Fruit fly (Drosophila melanogaster) whole organism, embryonic: Measurements from ENCODE around the gene CG8675.
A peak's percentile ranks its signal among the peaks of the same experiment; 100 is the strongest.

Experiments
- ATbp ChIP-seq: fragments of 200-800 bp; sonication (Bioruptor generic); optimal IDR thresholded peaks from 2 replicates; lab custom pipeline; 2017; ENCODE audit warnings: missing biosample characterization, mild to moderate bottlenecking, missing genetic modification characterization, missing genetic modification reagents
- Bgb ChIP-seq: fragments of 200-800 bp; sonication (Bioruptor generic); IDR thresholded peaks from 2 replicates; pipeline ENCODE4 v1.3.6; 2022; ENCODE audit warnings: missing biosample characterization, missing genetic modification characterization; ENCODE audit not compliant: partially characterized antibody
- Blimp-1 ChIP-seq: fragments of 200-800 bp; sonication (Bioruptor generic); optimal IDR thresholded peaks from 3 replicates; lab custom pipeline; 2018; ENCODE audit warnings: missing biosample characterization, missing genetic modification characterization, mild to moderate bottlenecking, moderate library complexity, missing genetic modification reagents
- Bteb2 ChIP-seq: fragments of 200-800 bp; sonication (Bioruptor generic); optimal IDR thresholded peaks from 2 replicates; lab custom pipeline; 2016; ENCODE audit warnings: missing biosample characterization, missing genetic modification characterization
- CG10321 ChIP-seq: fragments of 200-800 bp; sonication (Bioruptor generic); IDR thresholded peaks from 2 replicates; pipeline ENCODE4 v1.3.6; 2022; ENCODE audit warnings: missing biosample characterization, missing genetic modification characterization
- CG11093 ChIP-seq: fragments of 200-800 bp; sonication (Bioruptor generic); IDR thresholded peaks from 3 replicates; pipeline ENCODE4 v1.3.6; 2022; ENCODE audit warnings: missing biosample characterization, missing genetic modification characterization
- CG13424 ChIP-seq: fragments of 200-800 bp; sonication (Bioruptor generic); optimal IDR thresholded peaks from 2 replicates; lab custom pipeline; 2019; ENCODE audit warnings: missing biosample characterization, mild to moderate bottlenecking, missing genetic modification characterization, moderate library complexity
- CG13624 ChIP-seq: fragments of 200-800 bp; sonication (Bioruptor generic); optimal IDR thresholded peaks from 2 replicates; lab custom pipeline; 2016; ENCODE audit warnings: missing biosample characterization, missing genetic modification characterization
- CG1832 ChIP-seq: fragments of 200-800 bp; sonication (Bioruptor generic); optimal IDR thresholded peaks from 2 replicates; lab custom pipeline; 2017; ENCODE audit warnings: missing biosample characterization, mild to moderate bottlenecking, missing genetic modification characterization, inconsistent platforms
- CG2120 ChIP-seq: fragments of 200-800 bp; sonication (Bioruptor generic); optimal IDR thresholded peaks from 3 replicates; lab custom pipeline; 2016; ENCODE audit warnings: missing biosample characterization, missing genetic modification characterization
- CG2678 ChIP-seq: fragments of 200-800 bp; sonication (Bioruptor generic); optimal IDR thresholded peaks from 3 replicates; lab custom pipeline; 2019; ENCODE audit warnings: missing biosample characterization, mild to moderate bottlenecking, missing genetic modification characterization, moderate library complexity
- CG31224 ChIP-seq: fragments of 200-800 bp; sonication (Bioruptor generic); IDR thresholded peaks from 2 replicates; pipeline ENCODE4 v1.3.6; 2022; ENCODE audit warnings: missing biosample characterization, missing genetic modification characterization
- CG4707 ChIP-seq: fragments of 200-800 bp; sonication (Bioruptor generic); optimal IDR thresholded peaks from 2 replicates; lab custom pipeline; 2018; ENCODE audit warnings: missing biosample characterization, mild to moderate bottlenecking, missing genetic modification characterization, moderate library complexity
- CG4730 ChIP-seq: fragments of 200-800 bp; sonication (Bioruptor generic); IDR thresholded peaks from 2 replicates; pipeline ENCODE4 v1.3.6; 2022; ENCODE audit warnings: missing biosample characterization, missing genetic modification characterization
- CG5180 ChIP-seq: fragments of 200-800 bp; sonication (Bioruptor generic); optimal IDR thresholded peaks from 3 replicates; lab custom pipeline; 2017; ENCODE audit warnings: missing biosample characterization, missing genetic modification characterization, mild to moderate bottlenecking, moderate library complexity, missing genetic modification reagents
- CG6654 ChIP-seq: fragments of 200-800 bp; sonication (Bioruptor generic); optimal IDR thresholded peaks from 2 replicates; lab custom pipeline; 2017; ENCODE audit warnings: missing biosample characterization, mild to moderate bottlenecking, missing genetic modification characterization
- CG6813 ChIP-seq: fragments of 200-800 bp; sonication (Bioruptor generic); optimal IDR thresholded peaks from 2 replicates; lab custom pipeline; 2017; ENCODE audit warnings: missing biosample characterization, missing genetic modification characterization, mild to moderate bottlenecking, moderate library complexity, missing genetic modification reagents
- CG8290 ChIP-seq, 3 experiments: fragments of 200-800 bp; sonication (Bioruptor generic); optimal IDR thresholded peaks; 2 replicates each; lab custom pipeline; 2016 to 2019; ENCODE audit warnings: missing biosample characterization in 3 of 3, missing genetic modification characterization in 3 of 3, mild to moderate bottlenecking in 2 of 3, moderate library complexity in 1 of 3
- CG9876 ChIP-seq: fragments of 200-800 bp; sonication (Bioruptor generic); optimal IDR thresholded peaks from 2 replicates; lab custom pipeline; 2016; ENCODE audit warnings: missing biosample characterization, missing genetic modification characterization
- H2.0 ChIP-seq: fragments of 200-800 bp; sonication (Bioruptor generic); IDR thresholded peaks from 2 replicates; pipeline ENCODE4 v1.3.6; 2022; ENCODE audit warnings: missing biosample characterization, missing genetic modification characterization
- HLH4C ChIP-seq: fragments of 200-800 bp; sonication (Bioruptor generic); IDR thresholded peaks from 3 replicates; pipeline ENCODE4 v1.3.6; 2022; ENCODE audit warnings: missing biosample characterization, missing genetic modification characterization; ENCODE audit not compliant: partially characterized antibody
- Hr3 ChIP-seq: fragments of 200-800 bp; sonication (Bioruptor generic); optimal IDR thresholded peaks from 3 replicates; lab custom pipeline; 2016; ENCODE audit warnings: missing biosample characterization, missing genetic modification characterization
- Myb ChIP-seq: fragments of 200-800 bp; sonication (Bioruptor generic); optimal IDR thresholded peaks from 2 replicates; lab custom pipeline; 2016; ENCODE audit warnings: missing biosample characterization, missing genetic modification characterization
- NC2β ChIP-seq: fragments of 200-800 bp; sonication (Bioruptor generic); optimal IDR thresholded peaks from 2 replicates; lab custom pipeline; 2016; ENCODE audit warnings: missing biosample characterization, missing genetic modification characterization
- NK7.1 ChIP-seq: fragments of 200-800 bp; sonication (Bioruptor generic); optimal IDR thresholded peaks from 3 replicates; lab custom pipeline; 2016; ENCODE audit warnings: missing biosample characterization, missing genetic modification characterization
- Pdp1 ChIP-seq, 2 experiments: fragments of 200-800 bp; sonication (Bioruptor generic); optimal IDR thresholded peaks; 3 replicates each; lab custom pipeline; 2016; ENCODE audit warnings: missing biosample characterization in 2 of 2, missing genetic modification characterization in 2 of 2, mild to moderate bottlenecking in 1 of 2, moderate library complexity in 1 of 2
- Spps ChIP-seq: fragments of 200-800 bp; sonication (Bioruptor generic); optimal IDR thresholded peaks from 2 replicates; lab custom pipeline; 2018; ENCODE audit warnings: missing biosample characterization, mild to moderate bottlenecking, missing genetic modification characterization
- ab ChIP-seq: fragments of 200-800 bp; sonication (Bioruptor generic); optimal IDR thresholded peaks from 2 replicates; lab custom pipeline; 2016; ENCODE audit warnings: missing biosample characterization, missing genetic modification characterization
- aop ChIP-seq: fragments of 200-800 bp; sonication (Bioruptor generic); IDR thresholded peaks from 2 replicates; pipeline ENCODE4 v1.3.6; 2022; ENCODE audit warnings: missing biosample characterization, missing genetic modification characterization
- ap ChIP-seq: fragments of 200-800 bp; sonication (Bioruptor generic); IDR thresholded peaks from 2 replicates; pipeline ENCODE4 v1.3.6; 2022; ENCODE audit warnings: missing biosample characterization, missing genetic modification characterization
- bbx ChIP-seq: fragments of 200-800 bp; sonication (Bioruptor generic); IDR thresholded peaks from 2 replicates; pipeline ENCODE4 v1.3.6; 2022; ENCODE audit warnings: missing biosample characterization, missing genetic modification characterization; ENCODE audit not compliant: partially characterized antibody
- chinmo ChIP-seq: fragments of 200-800 bp; sonication (Bioruptor generic); IDR thresholded peaks from 4 replicates; pipeline ENCODE4 v1.3.6; 2022; ENCODE audit warnings: missing biosample characterization, missing genetic modification characterization; ENCODE audit not compliant: partially characterized antibody
- chn ChIP-seq: fragments of 200-800 bp; sonication (Bioruptor generic); optimal IDR thresholded peaks from 2 replicates; lab custom pipeline; 2016; ENCODE audit warnings: missing biosample characterization, missing genetic modification characterization
- fd102C ChIP-seq: fragments of 200-800 bp; sonication (Bioruptor generic); optimal IDR thresholded peaks from 2 replicates; lab custom pipeline; 2018; ENCODE audit warnings: missing biosample characterization, mild to moderate bottlenecking, missing genetic modification characterization, moderate library complexity
- her ChIP-seq: fragments of 200-800 bp; sonication (Bioruptor generic); optimal IDR thresholded peaks from 2 replicates; lab custom pipeline; 2016; ENCODE audit warnings: missing biosample characterization, missing genetic modification characterization
- jumu ChIP-seq: fragments of 200-800 bp; sonication (Bioruptor generic); optimal IDR thresholded peaks from 3 replicates; lab custom pipeline; 2016; ENCODE audit warnings: missing biosample characterization, missing genetic modification characterization
- mld ChIP-seq: fragments of 200-800 bp; sonication (Bioruptor generic); IDR thresholded peaks from 3 replicates; pipeline ENCODE4 v1.3.6; 2022; ENCODE audit warnings: missing biosample characterization, missing genetic modification characterization; ENCODE audit not compliant: partially characterized antibody
- sr ChIP-seq: fragments of 200-800 bp; sonication (Bioruptor generic); IDR thresholded peaks from 3 replicates; pipeline ENCODE4 v1.3.6; 2022; ENCODE audit warnings: missing biosample characterization, missing genetic modification characterization
- stwl ChIP-seq: fragments of 200-800 bp; sonication (Bioruptor generic); optimal IDR thresholded peaks from 3 replicates; lab custom pipeline; 2018; ENCODE audit warnings: missing biosample characterization, mild to moderate bottlenecking, missing genetic modification characterization, moderate library complexity
- tgo ChIP-seq: fragments of 200-800 bp; sonication (Bioruptor generic); IDR thresholded peaks from 3 replicates; pipeline ENCODE4 v1.3.6; 2022; ENCODE audit warnings: missing biosample characterization, missing genetic modification characterization
- usp ChIP-seq: fragments of >200 bp; optimal IDR thresholded peaks from 2 replicates; lab custom pipeline; 2017; ENCODE audit warnings: missing biosample characterization, missing genetic modification characterization
- vnd ChIP-seq: fragments of 200-800 bp; sonication (Bioruptor generic); IDR thresholded peaks from 3 replicates; pipeline ENCODE4 v1.3.6; 2022; ENCODE audit warnings: missing biosample characterization, missing genetic modification characterization; ENCODE audit not compliant: partially characterized antibody
- wek ChIP-seq: fragments of 200-800 bp; sonication (Bioruptor generic); optimal IDR thresholded peaks from 3 replicates; lab custom pipeline; 2018; ENCODE audit warnings: missing biosample characterization, mild to moderate bottlenecking, missing genetic modification characterization, moderate library complexity

Gene CG8675

DNA sequence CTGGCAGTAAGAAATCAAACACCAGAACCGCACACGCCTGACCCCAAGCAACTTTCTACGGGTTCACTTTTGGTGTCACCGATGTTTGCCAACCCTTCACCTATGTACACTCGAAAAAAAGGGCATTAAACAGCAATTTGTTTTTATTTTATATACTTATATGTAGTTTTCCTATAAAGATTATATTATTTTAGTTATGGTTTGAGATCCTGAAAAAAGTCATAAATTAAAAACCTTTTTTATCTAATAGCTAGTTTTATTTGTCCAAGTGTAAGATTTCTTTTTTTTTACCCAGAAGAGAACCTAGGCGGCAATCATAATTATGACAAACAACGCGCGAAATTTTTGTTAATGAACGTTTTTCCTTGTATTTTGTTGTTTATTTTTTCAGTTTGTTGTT, 44.1 kb upstream of the CG8675 start (continued):
- TF ChIP-seq Hr3 (GFP tag; lab: Kevin White, UChicago) (peak; percentile 33), Blimp-1 (GFP tag; lab: Kevin White, UChicago) (peak; percentile 42), CG10321 (GFP tag; lab: Robert Waterston, UW) (0 out of 2 replicates have a peak, but pooled peaks have one; percentile 25), bbx (GFP tag; lab: Robert Waterston, UW) (no peak), CG2120 (GFP tag; lab: Kevin White, UChicago) (no peak), ap (GFP tag; lab: Robert Waterston, UW) (peak; percentile 39; the same call in 1 of the 2 replicates), usp (no peak), CG9876 (GFP tag; lab: Kevin White, UChicago) (no peak), CG13424 (tag; lab: Kevin White, UChicago) (peak; percentile 62), Bteb2 (GFP tag; lab: Kevin White, UChicago) (no peak), fd102C (GFP tag; lab: Kevin White, UChicago) (no peak), ATbp (GFP tag; lab: Kevin White, UChicago) (no peak), Myb (GFP tag; lab: Kevin White, UChicago) (no peak), wek (GFP tag; lab: Kevin White, UChicago) (no peak), HLH4C (GFP tag; lab: Robert Waterston, UW) (no peak), CG6813 (GFP tag; lab: Kevin White, UChicago) (peak; percentile 2), chinmo (no peak), CG2678 (tag; lab: Kevin White, UChicago) (peak; percentile 78), CG8290 (GFP tag; optimal IDR thresholded peaks at IDR 0.05; lab: Kevin White, UChicago) (no peak), CG8290 (tag; optimal IDR thresholded peaks at IDR 0.05; lab: Kevin White, UChicago) (no peak), CG6654 (GFP tag; lab: Kevin White, UChicago) (no peak), CG4707 (GFP tag; lab: Kevin White, UChicago) (no peak), CG31224 (GFP tag; lab: Robert Waterston, UW) (no peak), Spps (tag; lab: Kevin White, UChicago) (no peak), tgo (GFP tag; lab: Robert Waterston, UW) (peak; percentile 70), ab (GFP tag; lab: Kevin White, UChicago) (no peak), NK7.1 (GFP tag; lab: Kevin White, UChicago) (no peak), CG11093 (GFP tag; lab: Robert Waterston, UW) (no peak), Bgb (GFP tag; lab: Robert Waterston, UW) (no peak), sr (GFP tag; lab: Robert Waterston, UW) (no peak), jumu (no peak), aop (GFP tag; lab: Robert Waterston, UW) (no peak), stwl (tag; lab: Kevin White, UChicago) (no peak), CG5180 (no peak), her (GFP tag; lab: Kevin White, UChicago) (no peak), H2.0 (peak; percentile 32; the same call in 1 of the 2 replicates), chn (GFP tag; lab: Kevin White, UChicago) (no peak), CG1832 (no peak), Pdp1 (GFP tag; optimal IDR thresholded peaks at IDR 0.05; lab: Kevin White, UChicago) (no peak), NC2β (GFP tag; lab: Kevin White, UChicago) (no peak), mld (GFP tag; lab: Robert Waterston, UW) (no peak), CG13624 (GFP tag; lab: Kevin White, UChicago) (no peak), CG4730 (GFP tag; lab: Robert Waterston, UW) (peak; percentile 53), vnd (GFP tag; lab: Robert Waterston, UW) (no peak)
- TF ChIP-seq, all 482 proteins: peak for 156
